Worm (Caenorhabditis elegans): ENCODE data around the gene nhr-21.

DNA sequence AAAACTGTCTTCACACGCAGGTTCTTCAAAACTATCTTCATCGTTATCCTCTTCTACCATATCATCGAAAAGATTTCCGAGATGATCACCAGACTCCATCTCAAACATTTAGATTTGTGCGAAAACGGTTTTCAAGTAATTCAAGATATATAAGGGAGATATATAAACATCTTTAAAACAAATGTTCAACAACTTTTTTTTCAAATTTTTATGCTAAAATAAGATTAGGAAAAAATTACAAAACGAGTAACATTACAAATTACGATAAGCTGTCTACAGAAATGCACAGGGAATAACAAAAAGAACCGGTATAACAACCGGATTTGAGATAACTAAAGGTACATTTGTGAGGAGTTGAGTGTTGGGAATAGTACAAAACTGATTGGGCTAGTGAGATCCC lies 43.1 kb upstream of the nhr-21 start, which contains the start of gene C30G12.6:
- TF ChIP-seq K11D2.4 (GFP tag; IDR thresholded peaks at IDR 0.05) (no peak), nhr-120 (GFP tag; IDR thresholded peaks at IDR 0.05) (no peak), C06A6.2 (GFP tag; conservative IDR thresholded peaks at IDR 0.05) (no peak), nfyb-1 (GFP tag; IDR thresholded peaks at IDR 0.05) (no peak), pha-4 (tag; optimal IDR thresholded peaks at IDR 0.05) (no peak), B0019.2 (GFP tag; conservative IDR thresholded peaks at IDR 0.05) (no peak), snpc-4 (GFP tag; optimal IDR thresholded peaks at IDR 0.05) (no peak), snpc-4 (tag; optimal IDR thresholded peaks at IDR 0.05) (no peak), lsl-1 (GFP tag; optimal IDR thresholded peaks at IDR 0.05) (no peak), ama-1 (optimal IDR thresholded peaks at IDR 0.05) (no peak), ama-1 (GFP tag; optimal IDR thresholded peaks at IDR 0.05) (no peak), attf-6 (GFP tag; IDR thresholded peaks at IDR 0.05) (no peak), rpc-1 (optimal IDR thresholded peaks at IDR 0.05) (no peak), rpc-1 (tag; optimal IDR thresholded peaks at IDR 0.05) (no peak), Y79H2A.3 (GFP tag; conservative IDR thresholded peaks at IDR 0.05) (no peak)
